Worm (Caenorhabditis elegans) whole organism, L2 larva: ENCODE measurements around the gene mam-4.

Experiments used
- R02D3.7 ChIP-seq: fragments of 150-350 bp; optimal IDR thresholded peaks from 2 replicates; lab custom pipeline; 2014; ENCODE audit warnings: missing biosample characterization, missing genetic modification characterization
- nhr-11 ChIP-seq: fragments of 150-350 bp; optimal IDR thresholded peaks from 2 replicates; lab custom pipeline; 2014; ENCODE audit warnings: missing biosample characterization, missing genetic modification characterization
- nhr-12 ChIP-seq: fragments of 150-350 bp; optimal IDR thresholded peaks from 2 replicates; lab custom pipeline; 2014; ENCODE audit warnings: missing biosample characterization, missing genetic modification characterization
- unc-39 ChIP-seq: fragments of 150-350 bp; optimal IDR thresholded peaks from 2 replicates; lab custom pipeline; 2014; ENCODE audit warnings: missing biosample characterization, missing genetic modification characterization
- unc-62 ChIP-seq: fragments of 150-350 bp; optimal IDR thresholded peaks from 2 replicates; lab custom pipeline; 2014; ENCODE audit warnings: missing biosample characterization, missing genetic modification reagents, missing genetic modification characterization

- TF ChIP-seq R02D3.7 (tag; lab: Kevin White, UChicago) (no peak), unc-62 (no peak), unc-39 (tag; lab: Kevin White, UChicago) (no peak), nhr-12 (tag; lab: Kevin White, UChicago) (no peak), nhr-11 (no peak)
Measured at ce11 chrV:11211323-11211722, 36.6 kb upstream of the mam-4 start.
